Fruit fly (Drosophila melanogaster) ovary, adult (tissue): Measurements from ENCODE around the gene CG5877.
A peak's percentile ranks its signal among the peaks of the same experiment; 100 is the strongest.

Experiments
- CG17801 ChIP-seq: fragments of 200-800 bp; optimal IDR thresholded peaks from 2 replicates; lab custom pipeline; 2019; ENCODE audit warnings: missing biosample characterization, mild to moderate bottlenecking, missing genetic modification characterization, moderate library complexity; ENCODE audit not compliant: partially characterized antibody

CG5877 gene

dm6 chrX:15335845-15336453, 43.1 kb downstream of the CG5877 start:
- TF ChIP-seq CG17801 (GFP tag; lab: Kevin White, UChicago), result peak; percentile 77

dm6 chrX:15342017-15342416, 49.2 kb downstream of the CG5877 start, which contains the start of gene CG9123:
Gene CG9123, minus strand, starts transcription at chrX:15342117.
- no peak for TF ChIP-seq CG17801 (GFP tag; lab: Kevin White, UChicago)

dm6 chrX:15344473-15345331, 51.9 kb downstream of the CG5877 start, which contains the start of the genes CG12608 and Prp5:
Gene CG12608, minus strand, starts transcription at chrX:15344625.
Gene Prp5, plus strand, starts transcription at chrX:15345169.
- TF ChIP-seq CG17801 (GFP tag; lab: Kevin White, UChicago), result no peak
